Worm (Caenorhabditis elegans): Measurements from ENCODE around the gene Y38F1A.7.
A peak's percentile ranks its signal among the peaks of the same experiment; 100 is the strongest.

Gene Y38F1A.7

ce11 chrII:12992980-12993379 lies 4.6 kb downstream of the Y38F1A.7 start:
- TF ChIP-seq jun-1 (tag; optimal IDR thresholded peaks at IDR 0.05): no peak
- no peak for TF ChIP-seq nhr-76 (tag; optimal IDR thresholded peaks at IDR 0.05)
- TF ChIP-seq skn-1 (tag; optimal IDR thresholded peaks at IDR 0.05): no peak
- TF ChIP-seq elt-3 (tag; optimal IDR thresholded peaks at IDR 0.05): no peak
- TF ChIP-seq elt-1 (tag; optimal IDR thresholded peaks at IDR 0.05): no peak
- no peak for TF ChIP-seq nhr-11 (tag; optimal IDR thresholded peaks at IDR 0.05)
- no peak for TF ChIP-seq lin-15B (tag; optimal IDR thresholded peaks at IDR 0.05)
- TF ChIP-seq nhr-25 (tag; optimal IDR thresholded peaks at IDR 0.05): no peak
- no peak for TF ChIP-seq mml-1 (tag; optimal IDR thresholded peaks at IDR 0.05)
- no peak for TF ChIP-seq eor-1 (tag; optimal IDR thresholded peaks at IDR 0.05)

- no peak for TF ChIP-seq nhr-25 (tag; optimal IDR thresholded peaks at IDR 0.05)
- no peak for TF ChIP-seq skn-1 (tag; optimal IDR thresholded peaks at IDR 0.05)
- TF ChIP-seq unc-39 (tag; optimal IDR thresholded peaks at IDR 0.05): no peak
- no peak for TF ChIP-seq fos-1 (tag; optimal IDR thresholded peaks at IDR 0.05)
- no peak for TF ChIP-seq ama-1 (optimal IDR thresholded peaks at IDR 0.05)
- TF ChIP-seq hmg-11 (tag; optimal IDR thresholded peaks at IDR 0.05): no peak
Observed at ce11 chrII:12992193-12992592, 5.4 kb downstream of the Y38F1A.7 start.

- TF ChIP-seq hmg-11 (tag; optimal IDR thresholded peaks at IDR 0.05) (no peak), fos-1 (tag; optimal IDR thresholded peaks at IDR 0.05) (no peak), elt-2 (tag; optimal IDR thresholded peaks at IDR 0.05) (no peak), nhr-23 (tag; optimal IDR thresholded peaks at IDR 0.05) (no peak), R02D3.7 (tag; optimal IDR thresholded peaks at IDR 0.05) (no peak), lin-15B (tag; optimal IDR thresholded peaks at IDR 0.05) (no peak), fkh-2 (tag; optimal IDR thresholded peaks at IDR 0.05) (no peak), pqm-1 (tag; optimal IDR thresholded peaks at IDR 0.05) (no peak), ztf-11 (tag; optimal IDR thresholded peaks at IDR 0.05) (no peak), unc-62 (GFP tag; optimal IDR thresholded peaks at IDR 0.05) (no peak), elt-1 (tag; optimal IDR thresholded peaks at IDR 0.05) (peak; percentile 71), ceh-28 (tag; optimal IDR thresholded peaks at IDR 0.05) (no peak), nhr-25 (tag; optimal IDR thresholded peaks at IDR 0.05) (peak; percentile 62), nhr-43 (tag; optimal IDR thresholded peaks at IDR 0.05; ENCODE audit: poor library complexity, severe bottlenecking) (no peak), lsy-12 (tag; optimal IDR thresholded peaks at IDR 0.05) (no peak), sea-2 (GFP tag; optimal IDR thresholded peaks at IDR 0.05) (no peak), ZK546.5 (tag; optimal IDR thresholded peaks at IDR 0.05) (no peak), ceh-9 (tag; optimal IDR thresholded peaks at IDR 0.05) (no peak)
Observed at ce11 chrII:12991594-12991993, 6.0 kb downstream of the Y38F1A.7 start.

- TF ChIP-seq nhr-28 (tag; optimal IDR thresholded peaks at IDR 0.05) (no peak), unc-62 (GFP tag; optimal IDR thresholded peaks at IDR 0.05) (no peak), nhr-67 (tag; optimal IDR thresholded peaks at IDR 0.05) (no peak), zag-1 (tag; optimal IDR thresholded peaks at IDR 0.05) (no peak), eor-1 (tag; optimal IDR thresholded peaks at IDR 0.05) (no peak), elt-2 (tag; optimal IDR thresholded peaks at IDR 0.05) (no peak), lin-39 (tag; optimal IDR thresholded peaks at IDR 0.05) (no peak), unc-39 (tag; optimal IDR thresholded peaks at IDR 0.05) (no peak), nhr-12 (tag; optimal IDR thresholded peaks at IDR 0.05) (no peak), nhr-77 (tag; optimal IDR thresholded peaks at IDR 0.05) (no peak), pqm-1 (tag; optimal IDR thresholded peaks at IDR 0.05) (no peak), snpc-4 (tag; optimal IDR thresholded peaks at IDR 0.05) (no peak), ceh-9 (tag; optimal IDR thresholded peaks at IDR 0.05) (no peak), ceh-28 (tag; optimal IDR thresholded peaks at IDR 0.05) (no peak)
Observed at ce11 chrII:12990964-12991593, 6.5 kb downstream of the Y38F1A.7 start.

- no peak for TF ChIP-seq fos-1 (tag; optimal IDR thresholded peaks at IDR 0.05)
- TF ChIP-seq mdl-1 (tag; optimal IDR thresholded peaks at IDR 0.05): no peak
- no peak for TF ChIP-seq ZK546.5 (tag; optimal IDR thresholded peaks at IDR 0.05)
- no peak for TF ChIP-seq ceh-16 (tag; optimal IDR thresholded peaks at IDR 0.05)
- TF ChIP-seq egl-5 (tag; optimal IDR thresholded peaks at IDR 0.05): no peak
- no peak for TF ChIP-seq aly-2 (tag; optimal IDR thresholded peaks at IDR 0.05)
- TF ChIP-seq fkh-10 (GFP tag; optimal IDR thresholded peaks at IDR 0.05): no peak
- no peak for TF ChIP-seq tbx-2 (tag; optimal IDR thresholded peaks at IDR 0.05)
Observed at ce11 chrII:12990191-12990590, 7.4 kb downstream of the Y38F1A.7 start.
